Fruit fly (Drosophila melanogaster) whole organism, embryonic: ENCODE results near the gene CG14797.

Experiments
- Atf6 ChIP-seq: fragments of 200-800 bp; sonication (Bioruptor generic); IDR thresholded peaks from 2 replicates; pipeline ENCODE4 v1.3.6; 2022; ENCODE audit warnings: missing biosample characterization, missing genetic modification characterization
- BEAF-32 ChIP-seq: fragments of 200-800 bp; sonication (Bioruptor generic); optimal IDR thresholded peaks from 3 replicates; lab custom pipeline; 2017; ENCODE audit warnings: missing biosample characterization, missing genetic modification characterization, mild to moderate bottlenecking, moderate library complexity, missing genetic modification reagents
- CG10543 ChIP-seq: fragments of 200-800 bp; sonication (Bioruptor generic); optimal IDR thresholded peaks from 3 replicates; lab custom pipeline; 2017; ENCODE audit warnings: missing biosample characterization, mild to moderate bottlenecking, missing genetic modification characterization, moderate library complexity
- CG10959 ChIP-seq: fragments of 200-800 bp; sonication (Bioruptor generic); IDR thresholded peaks from 2 replicates; pipeline ENCODE4 v1.3.6; 2022; ENCODE audit warnings: missing biosample characterization, missing genetic modification characterization
- CG11560 ChIP-seq: fragments of 200-800 bp; sonication (Bioruptor generic); IDR thresholded peaks from 3 replicates; pipeline ENCODE4 v1.3.6; 2022; ENCODE audit warnings: missing biosample characterization, missing genetic modification characterization
- CG13424 ChIP-seq: fragments of 200-800 bp; sonication (Bioruptor generic); optimal IDR thresholded peaks from 2 replicates; lab custom pipeline; 2019; ENCODE audit warnings: missing biosample characterization, mild to moderate bottlenecking, missing genetic modification characterization, moderate library complexity
- CG14014 ChIP-seq: fragments of 200-800 bp; sonication (Bioruptor generic); IDR thresholded peaks from 2 replicates; pipeline ENCODE4 v1.3.6; 2022; ENCODE audit warnings: missing biosample characterization, missing genetic modification characterization
- CG18619 ChIP-seq: fragments of 200-800 bp; sonication (Bioruptor generic); optimal IDR thresholded peaks from 3 replicates; lab custom pipeline; 2017; ENCODE audit warnings: missing biosample characterization, mild to moderate bottlenecking, missing genetic modification characterization
- CG2199 ChIP-seq: fragments of 200-800 bp; sonication (Bioruptor generic); IDR thresholded peaks from 3 replicates; pipeline ENCODE4 v1.3.6; 2022; ENCODE audit warnings: missing biosample characterization, missing genetic modification characterization
- CG2712 ChIP-seq: fragments of 200-800 bp; optimal IDR thresholded peaks from 3 replicates; lab custom pipeline; 2019; ENCODE audit warnings: missing biosample characterization, mild to moderate bottlenecking, missing genetic modification characterization, moderate library complexity
- CG3065 ChIP-seq: fragments of 200-800 bp; sonication (Bioruptor generic); optimal IDR thresholded peaks from 2 replicates; lab custom pipeline; 2016; ENCODE audit warnings: missing biosample characterization, missing genetic modification characterization
- CG34422 ChIP-seq: fragments of 200-800 bp; sonication (Bioruptor generic); IDR thresholded peaks from 3 replicates; pipeline ENCODE4 v1.3.6; 2022; ENCODE audit warnings: missing biosample characterization, missing genetic modification characterization
- CG4424 ChIP-seq: fragments of 200-800 bp; sonication (Bioruptor generic); optimal IDR thresholded peaks from 3 replicates; lab custom pipeline; 2016; ENCODE audit warnings: missing biosample characterization, missing genetic modification characterization
- CG6254 ChIP-seq: fragments of 200-800 bp; sonication (Bioruptor generic); optimal IDR thresholded peaks from 3 replicates; lab custom pipeline; 2017; ENCODE audit warnings: mild to moderate bottlenecking, missing biosample characterization, missing genetic modification reagents, missing genetic modification characterization
- CG6689 ChIP-seq: fragments of 200-800 bp; sonication (Bioruptor generic); IDR thresholded peaks from 2 replicates; pipeline ENCODE4 v1.3.6; 2022; ENCODE audit warnings: missing biosample characterization, missing genetic modification characterization
- CG6854 ChIP-seq: fragments of 200-800 bp; sonication (Bioruptor generic); optimal IDR thresholded peaks from 3 replicates; lab custom pipeline; 2017; ENCODE audit warnings: missing biosample characterization, mild to moderate bottlenecking, missing genetic modification characterization
- CG7271 ChIP-seq: fragments of 200-800 bp; sonication (Bioruptor generic); optimal IDR thresholded peaks from 2 replicates; lab custom pipeline; 2018; ENCODE audit warnings: missing biosample characterization, mild to moderate bottlenecking, missing genetic modification characterization, moderate library complexity
- CG7372 ChIP-seq: fragments of 200-800 bp; sonication (Bioruptor generic); IDR thresholded peaks from 2 replicates; pipeline ENCODE4 v1.3.6; 2022; ENCODE audit warnings: missing biosample characterization, missing genetic modification characterization
- CG9437 ChIP-seq: fragments of 200-800 bp; sonication (Bioruptor generic); optimal IDR thresholded peaks from 2 replicates; lab custom pipeline; 2018; ENCODE audit warnings: missing biosample characterization, mild to moderate bottlenecking, missing genetic modification characterization
- CG9797 ChIP-seq: fragments of 200-800 bp; sonication (Bioruptor generic); optimal IDR thresholded peaks from 3 replicates; lab custom pipeline; 2018; ENCODE audit warnings: missing biosample characterization, mild to moderate bottlenecking, missing genetic modification characterization
- GATAe ChIP-seq: fragments of 200-800 bp; sonication (Bioruptor generic); conservative IDR thresholded peaks from 2 replicates; pipeline ENCODE4 v1.3.6; 2022; ENCODE audit warnings: missing biosample characterization, missing genetic modification characterization
- H15 ChIP-seq: fragments of 200-800 bp; sonication (Bioruptor generic); IDR thresholded peaks from 3 replicates; pipeline ENCODE4 v1.3.6; 2022; ENCODE audit warnings: missing biosample characterization, missing genetic modification characterization
- MBD-R2 ChIP-seq: fragments of 200-800 bp; sonication (Bioruptor generic); IDR thresholded peaks from 2 replicates; pipeline ENCODE4 v1.3.6; 2022; ENCODE audit warnings: missing biosample characterization, missing genetic modification characterization
- MESR4 ChIP-seq: fragments of 200-800 bp; sonication (Bioruptor generic); optimal IDR thresholded peaks from 2 replicates; lab custom pipeline; 2018; ENCODE audit warnings: missing biosample characterization, mild to moderate bottlenecking, missing genetic modification characterization, moderate library complexity
- Oaz ChIP-seq: fragments of 200-800 bp; sonication (Bioruptor generic); IDR thresholded peaks from 2 replicates; pipeline ENCODE4 v1.3.6; 2022; ENCODE audit warnings: missing biosample characterization, missing genetic modification characterization
- Usf ChIP-seq: fragments of 200-800 bp; sonication (Bioruptor generic); optimal IDR thresholded peaks from 2 replicates; lab custom pipeline; 2017; ENCODE audit warnings: missing genotype, missing biosample characterization, missing genetic modification characterization
- YL-1 ChIP-seq: fragments of 200-800 bp; sonication (Bioruptor generic); optimal IDR thresholded peaks from 3 replicates; lab custom pipeline; 2017; ENCODE audit warnings: missing biosample characterization, mild to moderate bottlenecking, missing genetic modification characterization
- bigmax ChIP-seq: fragments of 200-800 bp; sonication (Bioruptor generic); optimal IDR thresholded peaks from 2 replicates; lab custom pipeline; 2018; ENCODE audit warnings: missing biosample characterization, mild to moderate bottlenecking, missing genetic modification characterization
- cato ChIP-seq: fragments of 200-800 bp; sonication (Bioruptor generic); optimal IDR thresholded peaks from 2 replicates; lab custom pipeline; 2016; ENCODE audit warnings: missing biosample characterization, missing genetic modification characterization, borderline replicate concordance
- cg ChIP-seq: fragments of 200-800 bp; sonication (Bioruptor generic); optimal IDR thresholded peaks from 3 replicates; lab custom pipeline; 2019; ENCODE audit warnings: missing biosample characterization, mild to moderate bottlenecking, missing genetic modification characterization, moderate library complexity
- crol ChIP-seq: fragments of 200-800 bp; sonication (Bioruptor generic); IDR thresholded peaks from 2 replicates; pipeline ENCODE4 v1.3.6; 2022; ENCODE audit warnings: missing biosample characterization, missing genetic modification characterization
- eve ChIP-seq, 2 experiments: fragments of >200 bp; optimal IDR thresholded peaks; 2 replicates each; lab custom pipeline; 2017; ENCODE audit warnings: missing biosample characterization in 2 of 2, missing genetic modification characterization in 2 of 2
- gcm2 ChIP-seq: fragments of 200-800 bp; sonication (Bioruptor generic); optimal IDR thresholded peaks from 2 replicates; lab custom pipeline; 2016; ENCODE audit warnings: missing biosample characterization, missing genetic modification characterization
- gem ChIP-seq: fragments of 200-800 bp; sonication (Bioruptor generic); optimal IDR thresholded peaks from 2 replicates; lab custom pipeline; 2019; ENCODE audit warnings: missing biosample characterization, mild to moderate bottlenecking, missing genetic modification characterization, moderate library complexity
- grn ChIP-seq: fragments of 200-800 bp; sonication (Bioruptor generic); optimal IDR thresholded peaks from 3 replicates; lab custom pipeline; 2017; ENCODE audit warnings: missing biosample characterization, missing genetic modification characterization
- inv ChIP-seq: fragments of 200-800 bp; sonication (Bioruptor generic); IDR thresholded peaks from 2 replicates; pipeline ENCODE4 v1.3.6; 2022; ENCODE audit warnings: missing biosample characterization, missing genetic modification characterization; ENCODE audit not compliant: partially characterized antibody
- nerfin-1 ChIP-seq: fragments of 200-800 bp; sonication (Bioruptor generic); optimal IDR thresholded peaks from 3 replicates; lab custom pipeline; 2019; ENCODE audit warnings: missing biosample characterization, mild to moderate bottlenecking, missing genetic modification characterization, moderate library complexity
- nmo ChIP-seq: fragments of 200-800 bp; sonication (Bioruptor generic); optimal IDR thresholded peaks from 2 replicates; lab custom pipeline; 2018; ENCODE audit warnings: missing biosample characterization, mild to moderate bottlenecking, missing genetic modification characterization, moderate library complexity
- otp ChIP-seq: fragments of 200-800 bp; sonication (Bioruptor generic); IDR thresholded peaks from 3 replicates; pipeline ENCODE4, ENCODE4 v1.3.6; 2022; ENCODE audit warnings: missing biosample characterization, missing genetic modification characterization
- pan ChIP-seq, 4 experiments: fragments of >200 bp in 3 of 4; fragments of 200-800 bp in 1 of 4; sonication (Bioruptor generic) in 1 of 4; optimal IDR thresholded peaks in 3 of 4; IDR thresholded peaks in 1 of 4; 2 replicates each; pipeline versions ENCODE4 v1.3.6 to Lab custom; 2017 to 2022; ENCODE audit warnings: missing biosample characterization in 2 of 4, missing genetic modification characterization in 2 of 4, mixed read lengths in 1 of 4
- pzg ChIP-seq: fragments of 200-800 bp; sonication (Bioruptor generic); optimal IDR thresholded peaks from 3 replicates; lab custom pipeline; 2018; ENCODE audit warnings: missing biosample characterization, mild to moderate bottlenecking, missing genetic modification characterization, moderate library complexity
- ranshi ChIP-seq: fragments of 200-800 bp; sonication (Bioruptor generic); IDR thresholded peaks from 2 replicates; pipeline ENCODE4 v1.3.6; 2022; ENCODE audit warnings: missing biosample characterization, missing genetic modification characterization
- sens ChIP-seq: fragments of 200-800 bp; sonication (Bioruptor generic); peaks from one replicate; lab custom pipeline; 2016; ENCODE audit warnings: missing biosample characterization, missing genetic modification characterization
- sens-2 ChIP-seq: fragments of 200-800 bp; sonication (Bioruptor generic); IDR thresholded peaks from 2 replicates; pipeline ENCODE4 v1.3.6; 2022; ENCODE audit warnings: missing biosample characterization, missing genetic modification characterization
- sr ChIP-seq: fragments of 200-800 bp; sonication (Bioruptor generic); IDR thresholded peaks from 3 replicates; pipeline ENCODE4 v1.3.6; 2022; ENCODE audit warnings: missing biosample characterization, missing genetic modification characterization
- tll ChIP-seq, 2 experiments: fragments of 200-800 bp in 1 of 2; fragments of >200 bp in 1 of 2; sonication (Bioruptor generic) in 1 of 2; optimal IDR thresholded peaks; 2 replicates each; lab custom pipeline; 2017 to 2019; ENCODE audit warnings: missing biosample characterization in 2 of 2, missing genetic modification characterization in 2 of 2, mild to moderate bottlenecking in 1 of 2, moderate library complexity in 1 of 2
- toy ChIP-seq: fragments of 200-800 bp; sonication (Bioruptor generic); IDR thresholded peaks from 2 replicates; pipeline ENCODE4 v1.3.6; 2022; ENCODE audit warnings: missing biosample characterization, missing genetic modification characterization
- unpg ChIP-seq: fragments of 200-800 bp; sonication (Bioruptor generic); optimal IDR thresholded peaks from 3 replicates; lab custom pipeline; 2018; ENCODE audit warnings: missing biosample characterization, mild to moderate bottlenecking, missing genetic modification characterization, moderate library complexity
- wor ChIP-seq: fragments of 200-800 bp; sonication (Bioruptor generic); IDR thresholded peaks from 2 replicates; pipeline ENCODE4 v1.3.6; 2022; ENCODE audit warnings: missing biosample characterization, missing genetic modification characterization
- zfh2 ChIP-seq: fragments of 200-800 bp; sonication (Bioruptor generic); optimal IDR thresholded peaks from 2 replicates; lab custom pipeline; 2016; ENCODE audit warnings: missing biosample characterization, missing genetic modification characterization

The CG14797 gene

DNA sequence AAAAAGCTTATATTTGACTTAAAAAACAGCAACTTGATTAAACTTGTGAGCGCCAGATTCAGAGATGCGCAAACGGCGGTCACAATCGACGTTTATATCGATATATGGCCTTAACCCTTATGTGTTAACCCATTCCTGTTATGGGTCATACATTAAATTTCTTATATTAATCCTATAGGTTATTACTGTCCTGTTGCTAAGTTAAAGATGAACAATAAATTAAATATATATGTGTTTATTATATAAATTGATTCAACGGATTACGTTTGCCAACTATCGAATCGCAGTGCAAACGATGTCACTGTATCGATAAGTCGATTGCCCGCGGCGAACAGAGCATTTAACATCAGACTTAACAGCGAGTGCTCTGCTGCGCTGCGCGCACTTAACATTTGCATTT lies 12.2 kb upstream of the CG14797 start, which contains the start of the genes CG3740 and hfw (continued):
- no peak for TF ChIP-seq CG10543 (GFP tag; lab: Kevin White, UChicago)
- TF ChIP-seq toy (GFP tag; lab: Robert Waterston, UW), result no peak
- TF ChIP-seq pan (optimal IDR thresholded peaks at IDR 0.05; lab: Kevin White, UChicago), result no peak
- peak in 1 of 2 experiments; percentile 72 for TF ChIP-seq pan (GFP tag; optimal IDR thresholded peaks at IDR 0.05 in 1 of 2, IDR thresholded peaks at IDR 0.05 in 1 of 2)
- TF ChIP-seq CG6254 (GFP tag; lab: Kevin White, UChicago), result no peak
- TF ChIP-seq gcm2 (GFP tag; lab: Kevin White, UChicago), result no peak
- TF ChIP-seq CG13424 (tag; lab: Kevin White, UChicago), result peak; percentile 74
- peak; percentile 94 for TF ChIP-seq CG10959 (GFP tag; lab: Robert Waterston, UW)
- TF ChIP-seq nmo (GFP tag; lab: Kevin White, UChicago), result peak; percentile 85
- peak; percentile 35; the same call in 1 of the 3 replicates for TF ChIP-seq CG11560
- peak; percentile 75 for TF ChIP-seq unpg (GFP tag; lab: Kevin White, UChicago)
- TF ChIP-seq inv, result peak; percentile 93
- TF ChIP-seq CG3065 (GFP tag; lab: Kevin White, UChicago), result no peak
- no peak for TF ChIP-seq sens (GFP tag; lab: Kevin White, UChicago)
- peak; percentile 45 for TF ChIP-seq CG9437 (GFP tag; lab: Kevin White, UChicago)
- peak; percentile 47 for TF ChIP-seq CG18619 (GFP tag; lab: Kevin White, UChicago)
- no peak for TF ChIP-seq grn
- peak; percentile 92 for TF ChIP-seq BEAF-32 (GFP tag; lab: Kevin White, UChicago)
- peak; percentile 57; the same call in 1 of the 3 replicates for TF ChIP-seq H15 (GFP tag; lab: Robert Waterston, UW)
- TF ChIP-seq pzg, result peak; percentile 41
- peak; percentile 39 for TF ChIP-seq zfh2
- TF ChIP-seq otp (GFP tag; lab: Robert Waterston, UW), result 0 out of 3 replicates have a peak, but pooled peaks have one; percentile 24
- peak; percentile 88 for TF ChIP-seq gem (tag; lab: Kevin White, UChicago)
- TF ChIP-seq CG2712 (tag; lab: Kevin White, UChicago), result peak; percentile 84
- TF ChIP-seq CG34422 (GFP tag; lab: Robert Waterston, UW), result peak; percentile 75; the same call in 2 of the 3 replicates
- TF ChIP-seq Oaz (GFP tag; lab: Robert Waterston, UW), result 0 out of 2 replicates have a peak, but pooled peaks have one; percentile 54
- TF ChIP-seq CG7372 (GFP tag; lab: Robert Waterston, UW), result peak; percentile 73; the same call in 1 of the 2 replicates
- TF ChIP-seq CG6689 (GFP tag; lab: Robert Waterston, UW), result peak; percentile 78
- peak; percentile 63; the same call in 1 of the 2 replicates for TF ChIP-seq ranshi (GFP tag; lab: Robert Waterston, UW)
- TF ChIP-seq tll (GFP tag; optimal IDR thresholded peaks at IDR 0.05; lab: Kevin White, UChicago), result no peak
- TF ChIP-seq wor (GFP tag; lab: Robert Waterston, UW), result peak; percentile 37; the same call in 1 of the 2 replicates
- TF ChIP-seq CG9797 (GFP tag; lab: Kevin White, UChicago), result no peak
- TF ChIP-seq eve (GFP tag; optimal IDR thresholded peaks at IDR 0.05; lab: Kevin White, UChicago), result no peak
- TF ChIP-seq CG7271 (tag; lab: Kevin White, UChicago), result peak; percentile 48
- TF ChIP-seq CG14014 (GFP tag; lab: Robert Waterston, UW), result peak; percentile 60
- TF ChIP-seq, all 482 proteins: peak for 284

- no peak for TF ChIP-seq CG4424 (GFP tag; lab: Kevin White, UChicago)
- peak; percentile 87 for TF ChIP-seq crol (GFP tag; lab: Robert Waterston, UW)
- no peak for TF ChIP-seq Usf (GFP tag; lab: Kevin White, UChicago)
- TF ChIP-seq cato (GFP tag; lab: Kevin White, UChicago), result no peak
- 0 out of 3 replicates have a peak, but pooled peaks have one; percentile 12 for TF ChIP-seq CG2199 (GFP tag; lab: Robert Waterston, UW)
- TF ChIP-seq CG6854, result no peak
- peak; percentile 38 for TF ChIP-seq nerfin-1 (tag; lab: Kevin White, UChicago)
- TF ChIP-seq sens-2, result no peak
- TF ChIP-seq MBD-R2, result peak; percentile 17; the same call in 1 of the 2 replicates
- peak; percentile 62 for TF ChIP-seq bigmax (GFP tag; lab: Kevin White, UChicago)
- TF ChIP-seq sr (GFP tag; lab: Robert Waterston, UW), result 0 out of 3 replicates have a peak, but pooled peaks have one; percentile 31
- TF ChIP-seq Atf6 (GFP tag; lab: Robert Waterston, UW), result no peak
- TF ChIP-seq GATAe (GFP tag; lab: Robert Waterston, UW), result peak; percentile 50
- no peak for TF ChIP-seq YL-1
- TF ChIP-seq MESR4 (GFP tag; lab: Kevin White, UChicago), result peak; percentile 32
- peak; percentile 34 for TF ChIP-seq cg (GFP tag; lab: Kevin White, UChicago)
Observed at dm6 chrX:1669840-1670239, 11.5 kb upstream of the CG14797 start.
